Worm (Caenorhabditis elegans): Measurements from ENCODE around the gene C05C8.1.

DNA sequence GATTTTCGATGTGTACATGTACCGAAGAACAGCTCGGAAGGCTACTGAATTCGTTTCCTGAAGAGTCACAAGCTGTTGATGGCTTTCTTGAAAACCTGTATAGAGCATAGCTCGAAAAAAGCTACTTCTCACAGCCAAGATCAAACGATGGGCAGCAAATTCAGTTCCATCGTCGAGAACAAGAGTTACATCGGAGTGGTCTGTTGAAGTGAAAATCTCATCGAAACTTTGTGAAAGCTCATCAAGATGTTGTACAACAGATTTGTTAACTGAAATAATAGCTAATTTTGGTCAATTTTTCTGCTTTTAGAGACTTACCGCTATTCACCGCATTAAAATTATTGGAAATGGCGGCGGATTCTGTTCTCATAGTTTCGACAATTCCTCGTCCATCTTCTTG, 2.9 kb upstream of the C05C8.1 start:
- TF ChIP-seq nhr-28 (tag; optimal IDR thresholded peaks at IDR 0.05) (no peak), ces-1 (GFP tag; optimal IDR thresholded peaks at IDR 0.05) (no peak), ceh-39 (tag; optimal IDR thresholded peaks at IDR 0.05) (no peak), elt-1 (tag; optimal IDR thresholded peaks at IDR 0.05; ENCODE audit: borderline replicate concordance, insufficient read depth) (no peak), pha-4 (tag; optimal IDR thresholded peaks at IDR 0.05) (no peak), unc-62 (GFP tag; optimal IDR thresholded peaks at IDR 0.05) (no peak), lin-13 (tag; optimal IDR thresholded peaks at IDR 0.05) (no peak), ztf-11 (tag; optimal IDR thresholded peaks at IDR 0.05) (no peak), lin-32 (GFP tag; optimal IDR thresholded peaks at IDR 0.05) (no peak), nhr-76 (tag; optimal IDR thresholded peaks at IDR 0.05) (no peak), mab-5 (tag; optimal IDR thresholded peaks at IDR 0.05) (no peak), nhr-12 (tag; optimal IDR thresholded peaks at IDR 0.05) (no peak), elt-3 (tag; optimal IDR thresholded peaks at IDR 0.05) (no peak)

All from whole organism, mixed stage, embryonic.